Worm (Caenorhabditis elegans): ENCODE measurements around the gene syx-18.

The syx-18 gene

DNA sequence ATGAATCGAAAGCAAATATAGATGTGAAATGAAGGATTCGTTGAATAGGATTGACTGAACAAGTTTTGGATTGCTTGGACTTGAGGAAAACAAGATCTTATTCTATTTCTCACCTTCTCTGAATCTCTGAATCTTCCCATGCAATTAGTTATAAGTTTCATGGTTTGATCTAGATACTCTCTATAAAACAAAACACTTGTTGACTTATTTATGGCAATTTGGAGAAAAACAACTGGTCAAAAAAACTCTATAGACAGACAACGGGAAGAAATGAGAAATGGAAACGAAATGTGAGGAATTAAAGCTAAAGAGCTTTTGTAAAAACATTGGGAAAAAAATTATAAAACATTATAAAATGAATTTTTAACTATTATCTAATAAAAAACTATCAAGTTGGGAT lies 39.4 kb upstream of the syx-18 start, which contains the start of gene W02F12.8:
Gene W02F12.8 (minus strand): TSS at position 101 of the 400 bp plus-strand sequence.
- TF ChIP-seq zip-8 (tag; optimal IDR thresholded peaks at IDR 0.05): no peak
- TF ChIP-seq mls-2 (tag; optimal IDR thresholded peaks at IDR 0.05): no peak

DNA sequence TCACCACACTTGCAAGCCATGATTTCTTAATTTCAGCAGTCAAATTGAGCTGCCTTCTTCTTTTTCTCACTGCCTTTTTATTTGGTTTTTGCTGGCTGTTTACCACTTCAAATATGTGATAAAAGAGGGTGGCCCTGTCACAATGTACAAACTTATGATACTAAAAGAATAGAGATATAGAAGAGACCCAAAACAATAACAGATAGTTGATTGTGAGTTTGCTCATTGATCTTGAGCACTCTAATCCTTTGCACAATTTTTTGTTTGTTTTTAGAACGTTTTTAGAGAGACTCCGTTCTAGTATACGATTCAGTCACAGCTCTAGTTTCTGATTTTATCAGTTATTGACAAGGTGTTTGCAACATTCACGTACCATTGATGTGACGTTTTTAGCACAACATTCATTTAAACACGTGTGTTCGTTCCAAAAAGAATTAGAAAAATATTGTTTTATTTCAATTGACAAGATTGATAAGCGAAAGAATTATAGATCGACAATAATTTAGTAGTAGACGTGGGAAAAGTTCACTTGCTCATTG lies 36.6 kb upstream of the syx-18 start, which contains the start of gene mtl-1:
Gene mtl-1 (minus strand): TSS at position 51 of the 539 bp plus-strand sequence.
- TF ChIP-seq elt-3 (tag; optimal IDR thresholded peaks at IDR 0.05) (no peak), unc-39 (tag; optimal IDR thresholded peaks at IDR 0.05) (no peak), lsy-2 (tag; optimal IDR thresholded peaks at IDR 0.05) (no peak), pha-4 (tag; optimal IDR thresholded peaks at IDR 0.05) (no peak), ztf-11 (tag; optimal IDR thresholded peaks at IDR 0.05) (no peak), M03D4.4 (tag; optimal IDR thresholded peaks at IDR 0.05) (no peak), ces-1 (GFP tag; optimal IDR thresholded peaks at IDR 0.05) (no peak), mab-5 (tag; optimal IDR thresholded peaks at IDR 0.05) (no peak), ham-2 (GFP tag; optimal IDR thresholded peaks at IDR 0.05) (no peak), hlh-1 (tag; optimal IDR thresholded peaks at IDR 0.05) (no peak), cnd-1 (tag; optimal IDR thresholded peaks at IDR 0.05) (no peak), mls-2 (tag; optimal IDR thresholded peaks at IDR 0.05) (no peak), nhr-2 (tag; optimal IDR thresholded peaks at IDR 0.05) (no peak), zip-8 (tag; optimal IDR thresholded peaks at IDR 0.05) (no peak), drap-1 (GFP tag; optimal IDR thresholded peaks at IDR 0.05) (no peak), snpc-4 (tag; optimal IDR thresholded peaks at IDR 0.05) (no peak), ceh-83 (GFP tag; optimal IDR thresholded peaks at IDR 0.05) (no peak), flh-1 (GFP tag; optimal IDR thresholded peaks at IDR 0.05) (no peak), sem-2 (GFP tag; optimal IDR thresholded peaks at IDR 0.05) (no peak), nhr-28 (tag; optimal IDR thresholded peaks at IDR 0.05) (no peak)

DNA sequence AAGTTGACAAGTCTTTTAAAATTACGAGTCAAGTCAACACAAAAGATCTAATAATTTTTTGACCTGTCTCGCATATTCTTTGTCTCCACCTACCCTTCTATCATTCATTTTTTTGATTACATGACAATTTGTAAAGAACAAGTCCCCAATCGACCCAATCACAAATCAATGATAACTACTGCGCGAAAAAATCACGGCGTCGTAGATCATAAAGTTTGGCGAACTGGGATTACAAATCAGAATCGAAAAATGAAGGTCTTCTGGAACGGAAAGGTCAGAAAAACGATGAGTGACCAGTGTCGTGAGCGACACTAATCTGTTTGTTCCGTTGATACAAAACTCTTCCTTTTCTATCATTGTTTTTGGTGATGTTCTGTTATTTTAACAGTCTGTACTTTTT lies 34.8 kb upstream of the syx-18 start:
- TF ChIP-seq tbx-8 (GFP tag; optimal IDR thresholded peaks at IDR 0.05): no peak
- TF ChIP-seq ham-2 (GFP tag; optimal IDR thresholded peaks at IDR 0.05): no peak
- no peak for TF ChIP-seq ceh-83 (GFP tag; optimal IDR thresholded peaks at IDR 0.05)
- no peak for TF ChIP-seq unc-120 (tag; optimal IDR thresholded peaks at IDR 0.05; ENCODE audit: poor library complexity, severe bottlenecking)
- no peak for TF ChIP-seq elt-1 (tag; optimal IDR thresholded peaks at IDR 0.05; ENCODE audit: borderline replicate concordance, insufficient read depth)
- no peak for TF ChIP-seq lin-13 (tag; optimal IDR thresholded peaks at IDR 0.05)
- no peak for TF ChIP-seq nhr-28 (tag; optimal IDR thresholded peaks at IDR 0.05)
- TF ChIP-seq M03D4.4 (tag; optimal IDR thresholded peaks at IDR 0.05): no peak
- no peak for TF ChIP-seq mab-5 (tag; optimal IDR thresholded peaks at IDR 0.05)
- no peak for TF ChIP-seq cnd-1 (tag; optimal IDR thresholded peaks at IDR 0.05)
- no peak for TF ChIP-seq bed-3 (GFP tag; optimal IDR thresholded peaks at IDR 0.05)
- TF ChIP-seq ceh-39 (tag; optimal IDR thresholded peaks at IDR 0.05): no peak
- TF ChIP-seq zip-8 (tag; optimal IDR thresholded peaks at IDR 0.05): no peak
- TF ChIP-seq flh-1 (GFP tag; optimal IDR thresholded peaks at IDR 0.05): no peak
- no peak for TF ChIP-seq sem-2 (GFP tag; optimal IDR thresholded peaks at IDR 0.05)

ce11 chrV:6688392-6688791 lies 33.1 kb upstream of the syx-18 start, which contains the start of gene K11G9.5:
TSS of gene K11G9.5 (minus strand) at chrV:6688492.
- TF ChIP-seq elt-3 (tag; optimal IDR thresholded peaks at IDR 0.05) (no peak), zip-8 (tag; optimal IDR thresholded peaks at IDR 0.05) (no peak), drap-1 (GFP tag; optimal IDR thresholded peaks at IDR 0.05) (no peak), tbx-8 (GFP tag; optimal IDR thresholded peaks at IDR 0.05) (no peak), ceh-39 (tag; optimal IDR thresholded peaks at IDR 0.05) (no peak), lin-13 (tag; optimal IDR thresholded peaks at IDR 0.05) (no peak), sem-2 (GFP tag; optimal IDR thresholded peaks at IDR 0.05) (no peak), cnd-1 (tag; optimal IDR thresholded peaks at IDR 0.05) (no peak), nhr-2 (tag; optimal IDR thresholded peaks at IDR 0.05) (no peak), mab-5 (tag; optimal IDR thresholded peaks at IDR 0.05) (no peak), sptf-1 (tag; optimal IDR thresholded peaks at IDR 0.05) (no peak), ham-2 (GFP tag; optimal IDR thresholded peaks at IDR 0.05) (no peak), snpc-4 (tag; optimal IDR thresholded peaks at IDR 0.05) (no peak), nhr-12 (tag; optimal IDR thresholded peaks at IDR 0.05) (no peak), M03D4.4 (tag; optimal IDR thresholded peaks at IDR 0.05) (no peak), ceh-43 (GFP tag; optimal IDR thresholded peaks at IDR 0.05) (no peak)

- TF ChIP-seq zip-8 (tag; optimal IDR thresholded peaks at IDR 0.05) (no peak), mab-5 (tag; optimal IDR thresholded peaks at IDR 0.05) (no peak), unc-120 (tag; optimal IDR thresholded peaks at IDR 0.05; ENCODE audit: poor library complexity, severe bottlenecking) (no peak)
Observed at ce11 chrV:6685963-6686362, 30.7 kb upstream of the syx-18 start.

All from whole organism, mixed stage, embryonic.